Fruit fly (Drosophila melanogaster): ENCODE measurements around the gene CheA84a.

dm6 chr3R:8206019-8206418 is 1.4 kb upstream of the CheA84a start:
- TF ChIP-seq psq (optimal IDR thresholded peaks at IDR 0.05) (no peak), ttk (optimal IDR thresholded peaks at IDR 0.05) (no peak), h (optimal IDR thresholded peaks at IDR 0.05) (no peak), Sin3A (optimal IDR thresholded peaks at IDR 0.05) (no peak), insv (optimal IDR thresholded peaks at IDR 0.05) (no peak), Myc (optimal IDR thresholded peaks at IDR 0.05) (no peak)
